Worm (Caenorhabditis elegans): ENCODE data around the gene R10D12.7.

ce11 chrV:13904446-13904845, 45.4 kb upstream of the R10D12.7 start, which contains the start of gene stdh-3:
- TF ChIP-seq him-1 (tag; optimal IDR thresholded peaks at IDR 0.05) (no peak), dao-5 (tag; optimal IDR thresholded peaks at IDR 0.05) (no peak), W03F9.2 (tag; optimal IDR thresholded peaks at IDR 0.05) (no peak)

All from whole organism, L4/young adult.